Worm (Caenorhabditis elegans): ENCODE results near the gene abcf-2.

- TF ChIP-seq ztf-29 (GFP tag; IDR thresholded peaks at IDR 0.05) (no peak), flt-1 (GFP tag; IDR thresholded peaks at IDR 0.05) (no peak)
Measured at ce11 chrIII:13434404-13434803, 27.6 kb downstream of the abcf-2 start, which contains the start of gene F45G2.7.
